Fruit fly (Drosophila melanogaster) whole organism, wandering third instar larva: ENCODE data around the gene CG9377.

Experiments
- Abd-B ChIP-seq: fragments of >200 bp; optimal IDR thresholded peaks from 2 replicates; lab custom pipeline; 2017; ENCODE audit warnings: missing biosample characterization, missing genetic modification characterization
- CG9705 ChIP-seq: fragments of 200-800 bp; sonication (Bioruptor generic); optimal IDR thresholded peaks from 2 replicates; lab custom pipeline; 2018; ENCODE audit warnings: missing biosample characterization, mild to moderate bottlenecking, missing genetic modification characterization
- CrebA ChIP-seq: fragments of 200-800 bp; sonication (Bioruptor generic); optimal IDR thresholded peaks from 2 replicates; lab custom pipeline; 2016; ENCODE audit warnings: missing biosample characterization, mild to moderate bottlenecking, missing genetic modification characterization, borderline replicate concordance
- Dfd ChIP-seq: fragments of >200 bp; optimal IDR thresholded peaks from 2 replicates; lab custom pipeline; 2017; ENCODE audit warnings: missing biosample characterization, missing genetic modification characterization
- Dif ChIP-seq: fragments of 200-275, 200-300 bp; sonication (Bioruptor generic); optimal IDR thresholded peaks from 2 replicates; lab custom pipeline; 2018; ENCODE audit warnings: missing biosample characterization, missing genetic modification characterization; ENCODE audit not compliant: partially characterized antibody
- GATAd ChIP-seq: sonication (Bioruptor generic); optimal IDR thresholded peaks from 2 replicates; lab custom pipeline; 2016; ENCODE audit warnings: missing biosample characterization, missing genetic modification characterization
- HLH106 ChIP-seq: fragments of 200-800 bp; optimal IDR thresholded peaks from 3 replicates; lab custom pipeline; 2019; ENCODE audit warnings: missing biosample characterization, mild to moderate bottlenecking, missing genetic modification characterization, moderate library complexity
- Hr83 ChIP-seq: fragments of 200-300 bp; sonication (Bioruptor generic); optimal IDR thresholded peaks from 2 replicates; lab custom pipeline; 2016; ENCODE audit warnings: missing biosample characterization, mild to moderate bottlenecking, missing genetic modification characterization, moderate library complexity; ENCODE audit not compliant: poor library complexity, severe bottlenecking
- Myc ChIP-seq: fragments of >200 bp; optimal IDR thresholded peaks from 2 replicates; lab custom pipeline; 2017
- N ChIP-seq: fragments of >200 bp; optimal IDR thresholded peaks from 2 replicates; lab custom pipeline; 2018; ENCODE audit warnings: missing biosample characterization, missing external identifiers, missing genetic modification characterization
- Rel ChIP-seq, 2 experiments: fragments of 200-800 bp; sonication (Bioruptor generic) in 1 of 2; optimal IDR thresholded peaks; 2 replicates in 1 of 2; 3 replicates in 1 of 2; lab custom pipeline; 2016 to 2019; ENCODE audit warnings: mild to moderate bottlenecking in 2 of 2, missing biosample characterization in 2 of 2, missing genetic modification characterization in 2 of 2, moderate library complexity in 1 of 2
- Sp1 ChIP-seq: fragments of 200-800 bp; sonication (Bioruptor generic); optimal IDR thresholded peaks from 3 replicates; lab custom pipeline; 2019; ENCODE audit warnings: missing biosample characterization, mild to moderate bottlenecking, missing genetic modification characterization, moderate library complexity
- Vsx2 ChIP-seq: fragments of 200-300, 225-300 bp; sonication (Bioruptor generic); optimal IDR thresholded peaks from 2 replicates; lab custom pipeline; 2018; ENCODE audit warnings: missing biosample characterization, missing genetic modification characterization; ENCODE audit not compliant: partially characterized antibody
- br ChIP-seq: fragments of 200-800 bp; sonication (Bioruptor generic); optimal IDR thresholded peaks from 2 replicates; lab custom pipeline; 2016; ENCODE audit warnings: missing biosample characterization, missing genetic modification characterization
- brk ChIP-seq: fragments of 200-800 bp; sonication (Bioruptor generic); optimal IDR thresholded peaks from 2 replicates; lab custom pipeline; 2016; ENCODE audit warnings: missing biosample characterization, mild to moderate bottlenecking, missing genetic modification characterization
- dl ChIP-seq, 2 experiments: fragments of 175-275, 200-275 bp in 1 of 2; fragments of 200-275 bp in 1 of 2; sonication (Bioruptor generic); optimal IDR thresholded peaks; lab custom pipeline; 2018; ENCODE audit warnings: mild to moderate bottlenecking in 2 of 2, missing biosample characterization in 2 of 2, missing genetic modification characterization in 2 of 2, moderate library complexity in 2 of 2; ENCODE audit not compliant: partially characterized antibody in 2 of 2, insufficient read depth in 1 of 2
- dmrt93B ChIP-seq: fragments of 200-800 bp; sonication (Bioruptor generic); optimal IDR thresholded peaks from 2 replicates; lab custom pipeline; 2018; ENCODE audit warnings: missing biosample characterization, mild to moderate bottlenecking, missing genetic modification characterization
- dsf ChIP-seq: sonication (Bioruptor generic); optimal IDR thresholded peaks from 2 replicates; lab custom pipeline; 2016; ENCODE audit warnings: missing biosample characterization, missing genetic modification characterization, borderline replicate concordance
- ey ChIP-seq: fragments of 200-800 bp; sonication (Bioruptor generic); optimal IDR thresholded peaks from 2 replicates; lab custom pipeline; 2016; ENCODE audit warnings: missing biosample characterization, missing genetic modification characterization
- foxo ChIP-seq, 2 experiments: fragments of 200-800 bp; sonication (Bioruptor generic); optimal IDR thresholded peaks; 2 replicates in 1 of 2; 3 replicates in 1 of 2; lab custom pipeline; 2016 to 2017; ENCODE audit warnings: missing biosample characterization in 2 of 2, missing genetic modification characterization in 2 of 2
- h ChIP-seq: fragments of 200-800 bp; sonication (Bioruptor generic); optimal IDR thresholded peaks from 3 replicates; lab custom pipeline; 2016; ENCODE audit warnings: missing biosample characterization, mild to moderate bottlenecking, missing genetic modification characterization
- pan ChIP-seq: fragments of >200 bp; optimal IDR thresholded peaks from 2 replicates; lab custom pipeline; 2017
- psq ChIP-seq: fragments of 200-800 bp; sonication (Bioruptor generic); optimal IDR thresholded peaks from 3 replicates; lab custom pipeline; 2017; ENCODE audit warnings: missing biosample characterization, mild to moderate bottlenecking, missing genetic modification characterization, moderate library complexity
- sage ChIP-seq: fragments of 200-800 bp; sonication (Bioruptor generic); optimal IDR thresholded peaks from 2 replicates; lab custom pipeline; 2016; ENCODE audit warnings: missing biosample characterization, mild to moderate bottlenecking, missing genetic modification characterization
- sv ChIP-seq: fragments of 200-800 bp; sonication (Bioruptor generic); optimal IDR thresholded peaks from 3 replicates; lab custom pipeline; 2016; ENCODE audit warnings: missing biosample characterization, missing genetic modification characterization
- tai ChIP-seq: sonication (Bioruptor generic); optimal IDR thresholded peaks from 2 replicates; lab custom pipeline; 2016; ENCODE audit warnings: missing biosample characterization, missing genetic modification characterization
- usp ChIP-seq: fragments of >200 bp; optimal IDR thresholded peaks from 2 replicates; lab custom pipeline; 2017; ENCODE audit warnings: missing biosample characterization, missing genetic modification characterization

CG9377 gene

dm6 chr2L:13362953-13363352 is 1.6 kb upstream of the CG9377 start:
- no peak for TF ChIP-seq tai (GFP tag; lab: Kevin White, UChicago)
- no peak for TF ChIP-seq CrebA (GFP tag; lab: Kevin White, UChicago)
- TF ChIP-seq Sp1 (GFP tag; lab: Kevin White, UChicago): no peak
- TF ChIP-seq, all 38 proteins: peak for 0

DNA sequence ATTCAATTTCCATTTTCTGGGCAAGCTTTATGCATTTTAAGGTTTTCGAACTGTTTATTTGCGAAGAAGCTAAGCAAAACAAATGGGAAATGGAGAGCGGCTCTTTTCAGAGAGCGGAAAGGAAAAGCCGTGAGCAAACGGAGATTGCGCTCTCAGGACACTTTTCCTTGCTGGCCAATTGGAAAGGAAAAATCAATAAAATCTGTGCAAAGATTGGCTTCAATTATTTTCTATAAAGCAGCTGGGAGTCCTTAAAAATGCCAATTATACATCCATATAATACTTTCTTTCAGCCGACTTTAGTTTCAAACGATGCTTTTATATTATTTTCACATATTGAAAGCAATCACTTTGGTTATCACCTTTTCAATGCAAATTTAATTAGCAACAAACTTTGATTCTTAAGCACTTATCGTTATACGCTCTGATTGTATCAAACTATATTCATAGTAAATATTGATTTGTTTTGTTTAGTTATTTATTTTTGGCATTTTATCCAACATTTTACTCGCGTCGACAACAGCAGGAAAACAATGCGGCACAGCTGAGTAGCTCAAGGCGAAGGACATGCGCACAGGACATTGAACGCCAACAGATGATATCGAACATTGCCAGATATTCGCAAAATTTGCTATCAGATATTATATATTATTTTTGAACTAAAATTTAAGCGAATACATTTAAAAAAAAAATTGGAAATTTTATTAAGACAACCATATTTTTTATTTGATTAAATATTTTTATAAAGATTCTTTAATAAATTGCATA is 6.6 kb downstream of the CG9377 start, which contains the start of gene CG9395:
TSS of gene CG9395 (minus strand) at position 494 of the 768 bp plus-strand sequence.
- no peak for TF ChIP-seq Hr83
- no peak for TF ChIP-seq Dif
- no peak for TF ChIP-seq GATAd (GFP tag; lab: Kevin White, UChicago)
- TF ChIP-seq HLH106 (tag; lab: Kevin White, UChicago): no peak
- no peak for TF ChIP-seq psq (GFP tag; lab: Kevin White, UChicago)
- no peak for TF ChIP-seq N (GFP tag; lab: Kevin White, UChicago)
- no peak for TF ChIP-seq Vsx2
- no peak for TF ChIP-seq usp (GFP tag; lab: Kevin White, UChicago)
- TF ChIP-seq dsf (GFP tag; lab: Kevin White, UChicago): no peak
- no peak for TF ChIP-seq h
- no peak for TF ChIP-seq Dfd (GFP tag; lab: Kevin White, UChicago)

- TF ChIP-seq Dfd (GFP tag; lab: Kevin White, UChicago) (no peak), h (no peak), Myc (peak; percentile 37), Sp1 (GFP tag; lab: Kevin White, UChicago) (no peak), psq (GFP tag; lab: Kevin White, UChicago) (no peak), pan (lab: Kevin White, UChicago) (no peak)
- TF ChIP-seq, all 38 proteins: peak for 1
These were observed 12.0 kb downstream of the CG9377 start for dm6 chr2L:13349237-13349902.

DNA sequence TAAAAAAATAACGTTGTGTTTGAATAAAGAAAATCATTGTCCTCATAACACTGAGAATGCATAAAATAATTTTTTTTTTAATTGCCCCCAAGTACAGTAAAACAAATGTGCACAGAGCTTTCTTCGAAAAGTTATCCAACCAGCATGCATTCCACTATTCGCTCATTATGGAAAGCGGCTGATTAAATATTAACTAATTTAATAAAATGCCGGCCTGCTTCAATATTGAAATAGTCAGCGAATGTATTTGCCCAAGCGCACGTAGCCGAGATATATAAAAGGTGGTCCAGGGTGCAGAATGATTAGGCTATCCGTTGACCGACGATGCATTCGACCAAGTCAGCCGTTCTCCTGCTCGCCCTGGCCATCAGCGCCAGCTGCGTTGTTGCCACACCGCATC is 13.9 kb downstream of the CG9377 start, which contains the start of gene CG16826:
TSS of gene CG16826 (plus strand) at position 301 of the 400 bp plus-strand sequence.
- TF ChIP-seq Dif: no peak
- no peak for TF ChIP-seq Sp1 (GFP tag; lab: Kevin White, UChicago)
- no peak for TF ChIP-seq Vsx2
- TF ChIP-seq Abd-B (GFP tag; lab: Kevin White, UChicago): no peak
- no peak for TF ChIP-seq br (GFP tag; lab: Kevin White, UChicago)
- TF ChIP-seq Rel (GFP tag; optimal IDR thresholded peaks at IDR 0.05; lab: Kevin White, UChicago): no peak
- no peak for TF ChIP-seq Rel (tag; optimal IDR thresholded peaks at IDR 0.05; lab: Kevin White, UChicago)
- TF ChIP-seq, all 38 proteins: peak for 0

DNA sequence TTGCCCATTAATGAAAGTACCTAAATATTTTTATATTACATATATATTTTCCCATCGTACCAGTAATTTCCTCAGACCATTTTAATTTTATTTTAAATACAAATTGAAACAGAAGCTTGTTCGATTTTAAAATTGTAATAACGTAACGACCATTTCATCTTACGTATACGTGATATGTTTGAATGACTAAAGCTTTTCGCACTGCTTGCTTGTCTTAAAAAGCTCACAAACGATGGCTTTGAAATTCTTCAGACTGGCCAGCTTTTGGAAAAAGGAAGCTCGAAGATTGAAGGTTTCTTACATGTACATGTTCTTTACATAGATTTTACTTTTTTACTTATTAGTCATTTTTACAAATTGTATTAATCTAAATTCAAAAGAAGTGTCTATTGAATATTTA is 28.6 kb downstream of the CG9377 start:
- TF ChIP-seq HLH106 (tag; lab: Kevin White, UChicago): no peak
- no peak for TF ChIP-seq usp (GFP tag; lab: Kevin White, UChicago)
- TF ChIP-seq Dfd (GFP tag; lab: Kevin White, UChicago): no peak
- no peak for TF ChIP-seq CG9705 (GFP tag; lab: Kevin White, UChicago)
- no peak for TF ChIP-seq dsf (GFP tag; lab: Kevin White, UChicago)
- TF ChIP-seq brk: no peak
- no peak for TF ChIP-seq Myc
- TF ChIP-seq sv (GFP tag; lab: Kevin White, UChicago): no peak
- no peak for TF ChIP-seq Dif
- no peak for TF ChIP-seq sage (GFP tag; lab: Kevin White, UChicago)
- no peak for TF ChIP-seq ey (GFP tag; lab: Kevin White, UChicago)
- no peak for TF ChIP-seq foxo (GFP tag; optimal IDR thresholded peaks at IDR 0.05; lab: Kevin White, UChicago)
- TF ChIP-seq Sp1 (GFP tag; lab: Kevin White, UChicago): no peak
- TF ChIP-seq pan (lab: Kevin White, UChicago): no peak
- no peak for TF ChIP-seq dl (GFP tag; optimal IDR thresholded peaks at IDR 0.05; lab: Kevin White, UChicago; ENCODE audit: insufficient read depth in 1 of 2, partially characterized antibody in 2 of 2)
- TF ChIP-seq dmrt93B (GFP tag; lab: Kevin White, UChicago): no peak
- TF ChIP-seq, all 38 proteins: peak for 0
